Worm (Caenorhabditis elegans) whole organism, early embryonic: ENCODE results near the gene K01D12.9.

Experiments
- F13C5.2 ChIP-seq: sonication (generic microtip); optimal IDR thresholded peaks from 2 replicates; lab custom pipeline; 2017; ENCODE audit warnings: mild to moderate bottlenecking, missing genetic modification characterization, inconsistent platforms, missing compliant biosample characterization
- aly-1 ChIP-seq: sonication (generic microtip); optimal IDR thresholded peaks from 2 replicates; lab custom pipeline; 2016; ENCODE audit warnings: missing genetic modification characterization, missing compliant biosample characterization
- ama-1 ChIP-seq: fragments of 150-350 bp; optimal IDR thresholded peaks from 2 replicates; lab custom pipeline; 2014
- ceh-13 ChIP-seq: fragments of 200-800 bp; sonication (Bioruptor generic); optimal IDR thresholded peaks from 2 replicates; lab custom pipeline; 2018; ENCODE audit warnings: mild to moderate bottlenecking, missing genetic modification characterization, missing compliant biosample characterization
- ceh-36 ChIP-seq: sonication (generic microtip); optimal IDR thresholded peaks from 2 replicates; lab custom pipeline; 2016; ENCODE audit warnings: missing genetic modification characterization, inconsistent platforms, missing compliant biosample characterization
- flt-1 ChIP-seq: fragments of 200-800 bp; sonication (Bioruptor generic); IDR thresholded peaks from 2 replicates; pipeline ENCODE4 v1.3.6; 2022; ENCODE audit warnings: missing genetic modification characterization, missing compliant biosample characterization
- hmbx-1 ChIP-seq: sonication (generic microtip); optimal IDR thresholded peaks from 2 replicates; lab custom pipeline; 2016; ENCODE audit warnings: mild to moderate bottlenecking, missing genetic modification characterization, missing compliant biosample characterization
- hmg-4 ChIP-seq: fragments of 200-800 bp; sonication (Bioruptor generic); optimal IDR thresholded peaks from 2 replicates; lab custom pipeline; 2018; ENCODE audit warnings: mild to moderate bottlenecking, missing genetic modification characterization, missing compliant biosample characterization
- sea-1 ChIP-seq: fragments of 200-800 bp; sonication (Bioruptor generic); conservative IDR thresholded peaks from 2 replicates; pipeline ENCODE4 v1.3.6; 2022; ENCODE audit warnings: missing genetic modification characterization, missing compliant biosample characterization
- tbx-37 ChIP-seq: fragments of 200-800 bp; sonication (Bioruptor generic); conservative IDR thresholded peaks from 2 replicates; pipeline ENCODE4 v1.3.6; 2022; ENCODE audit warnings: missing genetic modification reagents, missing genetic modification characterization, missing compliant biosample characterization
- tra-4 ChIP-seq: sonication (generic microtip); optimal IDR thresholded peaks from 2 replicates; lab custom pipeline; 2017; ENCODE audit warnings: missing genetic modification characterization, missing compliant biosample characterization

- TF ChIP-seq ceh-13 (GFP tag; lab: Kevin White, UChicago) = no peak
- no peak for TF ChIP-seq aly-1 (tag; lab: Kevin White, UChicago)
- no peak for TF ChIP-seq tra-4
- no peak for TF ChIP-seq hmg-4
- TF ChIP-seq ama-1 (lab: Kevin White, UChicago) = no peak
- no peak for TF ChIP-seq hmbx-1
- no peak for TF ChIP-seq flt-1 (GFP tag; lab: Robert Waterston, UW)
- TF ChIP-seq F13C5.2 = no peak
- no peak for TF ChIP-seq ceh-36 (tag; lab: Kevin White, UChicago)
- no peak for TF ChIP-seq tbx-37 (GFP tag; lab: Robert Waterston, UW)
- TF ChIP-seq sea-1 = no peak
Measured at ce11 chrV:12420843-12421242, 16.4 kb upstream of the K01D12.9 start, which contains the start of gene C54D10.4.
